Worm (Caenorhabditis elegans) whole organism, L4 larva: ENCODE results near the gene C54D10.3.
A peak's percentile ranks its signal among the peaks of the same experiment; 100 is the strongest.

ENCODE experiments used
- F26F4.8 ChIP-seq: fragments of 200-800 bp; sonication (Bioruptor generic); conservative IDR thresholded peaks from 2 replicates; pipeline ENCODE4 v1.3.6; 2022; ENCODE audit warnings: missing genetic modification characterization, missing compliant biosample characterization
- F37D6.2 ChIP-seq: sonication (generic microtip); optimal IDR thresholded peaks from 2 replicates; lab custom pipeline; 2016; ENCODE audit warnings: mild to moderate bottlenecking, missing genetic modification characterization, missing compliant biosample characterization
- F44E2.7 ChIP-seq: fragments of 200-800 bp; sonication (Bioruptor generic); IDR thresholded peaks from 2 replicates; pipeline ENCODE4 v2.1.2; 2022; ENCODE audit warnings: missing genetic modification characterization, missing compliant biosample characterization
- F49E8.2 ChIP-seq: sonication (generic microtip); optimal IDR thresholded peaks from 2 replicates; lab custom pipeline; 2016; ENCODE audit warnings: missing compliant biosample characterization, mild to moderate bottlenecking, missing genetic modification characterization, borderline replicate concordance
- T20F7.1 ChIP-seq: fragments of 200-800 bp; sonication (Bioruptor generic); optimal IDR thresholded peaks from 2 replicates; lab custom pipeline; 2018; ENCODE audit warnings: mild to moderate bottlenecking, missing genetic modification characterization, missing compliant biosample characterization
- Y105C5A.15 ChIP-seq: fragments of 200-800 bp; sonication (Bioruptor generic); IDR thresholded peaks from 2 replicates; pipeline ENCODE4 v1.3.6; 2022; ENCODE audit warnings: missing genetic modification characterization, missing compliant biosample characterization
- ZK337.2 ChIP-seq: fragments of 200-800 bp; sonication (Bioruptor generic); IDR thresholded peaks from 2 replicates; pipeline ENCODE4 v1.3.6; 2022; ENCODE audit warnings: missing genetic modification reagents, missing genetic modification characterization, missing compliant biosample characterization
- ceh-20 ChIP-seq: fragments of 200-800 bp; sonication (Bioruptor generic); IDR thresholded peaks from 2 replicates; pipeline ENCODE4 v1.3.6; 2022; ENCODE audit warnings: missing genetic modification reagents, missing genetic modification characterization, missing compliant biosample characterization
- ceh-28 ChIP-seq: fragments of 150-350 bp; optimal IDR thresholded peaks from 2 replicates; lab custom pipeline; 2014; ENCODE audit warnings: missing biosample characterization, missing genetic modification reagents, missing genetic modification characterization
- ceh-44 ChIP-seq: fragments of 200-800 bp; sonication (Bioruptor generic); IDR thresholded peaks from 2 replicates; pipeline ENCODE4 v1.3.6; 2022; ENCODE audit warnings: missing genetic modification reagents, missing genetic modification characterization, missing compliant biosample characterization
- ceh-62 ChIP-seq: sonication (generic microtip); optimal IDR thresholded peaks from 2 replicates; lab custom pipeline; 2017; ENCODE audit warnings: missing biosample characterization, missing genetic modification characterization
- ces-1 ChIP-seq: fragments of 150-350 bp; sonication (generic microtip); optimal IDR thresholded peaks from 4 replicates; lab custom pipeline; 2014; ENCODE audit warnings: missing biosample characterization, missing genetic modification reagents, missing genetic modification characterization
- daf-12 ChIP-seq: fragments of 150-350 bp; optimal IDR thresholded peaks from 2 replicates; lab custom pipeline; 2014; ENCODE audit warnings: missing biosample characterization, missing genetic modification reagents, missing genetic modification characterization
- daf-8 ChIP-seq: fragments of 200-800 bp; sonication (Bioruptor generic); IDR thresholded peaks from 2 replicates; pipeline ENCODE4 v1.3.6; 2022; ENCODE audit warnings: missing genetic modification characterization, missing compliant biosample characterization
- dmd-6 ChIP-seq: fragments of 200-800 bp; sonication (Bioruptor generic); IDR thresholded peaks from 2 replicates; pipeline ENCODE4 v1.3.6; 2022; ENCODE audit warnings: missing genetic modification reagents, missing genetic modification characterization, missing compliant biosample characterization
- dpl-1 ChIP-seq: fragments of 150-350 bp; optimal IDR thresholded peaks from 2 replicates; lab custom pipeline; 2014; ENCODE audit warnings: missing biosample characterization, missing genetic modification reagents, missing genetic modification characterization
- fos-1 ChIP-seq: fragments of 150-350 bp; optimal IDR thresholded peaks from 2 replicates; lab custom pipeline; 2014; ENCODE audit warnings: missing biosample characterization, missing genetic modification characterization
- gei-8 ChIP-seq: fragments of 200-800 bp; sonication (Bioruptor generic); optimal IDR thresholded peaks from 2 replicates; lab custom pipeline; 2018; ENCODE audit warnings: mild to moderate bottlenecking, missing genetic modification characterization, missing compliant biosample characterization
- hlh-11 ChIP-seq: fragments of 200-800 bp; sonication (Bioruptor generic); optimal IDR thresholded peaks from 2 replicates; lab custom pipeline; 2018; ENCODE audit warnings: mild to moderate bottlenecking, missing genetic modification characterization, missing compliant biosample characterization
- hmg-1.1 ChIP-seq: fragments of 200-800 bp; sonication (Bioruptor generic); IDR thresholded peaks from 2 replicates; pipeline ENCODE4 v1.3.6; 2022; ENCODE audit warnings: missing genetic modification reagents, missing genetic modification characterization, missing compliant biosample characterization
- lin-1 ChIP-seq: fragments of 200-800 bp; sonication (Bioruptor generic); IDR thresholded peaks from 2 replicates; pipeline ENCODE4 v1.3.6; 2022; ENCODE audit warnings: missing genetic modification reagents, missing genetic modification characterization, missing compliant biosample characterization
- lin-15B ChIP-seq: fragments of 150-350 bp; sonication (generic microtip); optimal IDR thresholded peaks from 3 replicates; lab custom pipeline; 2014; ENCODE audit warnings: missing biosample characterization, missing genetic modification characterization
- lin-29 ChIP-seq: fragments of 200-800 bp; sonication (Bioruptor generic); IDR thresholded peaks from 2 replicates; pipeline ENCODE4 v1.3.6; 2022; ENCODE audit warnings: missing genetic modification reagents, missing genetic modification characterization, missing compliant biosample characterization
- lin-38 ChIP-seq: fragments of 200-800 bp; sonication (Bioruptor generic); IDR thresholded peaks from 2 replicates; pipeline ENCODE4 v1.3.6; 2022; ENCODE audit warnings: missing genetic modification reagents, missing genetic modification characterization, missing compliant biosample characterization
- lir-3 ChIP-seq: sonication (generic microtip); optimal IDR thresholded peaks from 2 replicates; lab custom pipeline; 2016; ENCODE audit warnings: mild to moderate bottlenecking, missing genetic modification characterization, missing compliant biosample characterization
- madf-5 ChIP-seq, 2 experiments: fragments of 200-800 bp; sonication (Bioruptor generic); IDR thresholded peaks; 2 replicates each; pipeline ENCODE4 v1.3.6; 2022; ENCODE audit warnings: missing compliant biosample characterization in 2 of 2, missing genetic modification characterization in 2 of 2
- madf-9 ChIP-seq: fragments of 200-800 bp; sonication (Bioruptor generic); conservative IDR thresholded peaks from 2 replicates; pipeline ENCODE4 v1.3.6; 2022; ENCODE audit warnings: missing genetic modification reagents, missing genetic modification characterization, missing compliant biosample characterization
- mes-2 ChIP-seq: sonication (generic microtip); optimal IDR thresholded peaks from 2 replicates; lab custom pipeline; 2016; ENCODE audit warnings: missing genotype, mild to moderate bottlenecking, missing genetic modification characterization, missing compliant biosample characterization; ENCODE audit not compliant: poor library complexity, severe bottlenecking
- mxl-3 ChIP-seq: fragments of 200-800 bp; sonication (Bioruptor generic); optimal IDR thresholded peaks from 2 replicates; lab custom pipeline; 2018; ENCODE audit warnings: mild to moderate bottlenecking, missing genetic modification characterization, missing compliant biosample characterization
- nhr-111 ChIP-seq: fragments of 200-800 bp; sonication (Bioruptor generic); optimal IDR thresholded peaks from 2 replicates; lab custom pipeline; 2018; ENCODE audit warnings: mild to moderate bottlenecking, missing genetic modification characterization, missing compliant biosample characterization
- nhr-48 ChIP-seq: sonication (generic microtip); optimal IDR thresholded peaks from 2 replicates; lab custom pipeline; 2016; ENCODE audit warnings: mild to moderate bottlenecking, missing genetic modification characterization, missing compliant biosample characterization
- nhr-76 ChIP-seq: fragments of 150-350 bp; optimal IDR thresholded peaks from 2 replicates; lab custom pipeline; 2014; ENCODE audit warnings: missing biosample characterization, missing genetic modification characterization
- set-16 ChIP-seq: fragments of 200-800 bp; sonication (Bioruptor generic); IDR thresholded peaks from 2 replicates; pipeline ENCODE4 v1.3.6; 2022; ENCODE audit warnings: missing genetic modification reagents, missing genetic modification characterization, missing compliant biosample characterization
- tag-97 ChIP-seq: fragments of 200-800 bp; sonication (Bioruptor generic); IDR thresholded peaks from 2 replicates; pipeline ENCODE4 v1.3.6; 2022; ENCODE audit warnings: missing genetic modification characterization, missing compliant biosample characterization
- tra-1 ChIP-seq: fragments of 200-800 bp; sonication (Bioruptor generic); IDR thresholded peaks from 2 replicates; pipeline ENCODE4 v1.3.6; 2022; ENCODE audit warnings: missing genetic modification reagents, missing genetic modification characterization, missing compliant biosample characterization
- unc-39 ChIP-seq: sonication (generic microtip); optimal IDR thresholded peaks from 2 replicates; lab custom pipeline; 2017; ENCODE audit warnings: missing biosample characterization, missing genetic modification characterization
- unc-62 ChIP-seq, 3 experiments: fragments of 150-350 bp in 1 of 3; sonication (generic microtip); optimal IDR thresholded peaks in 2 of 3; peaks in 1 of 3; 1 replicate in 1 of 3; 2 replicates in 2 of 3; lab custom pipeline; 2014 to 2017; ENCODE audit warnings: missing biosample characterization in 3 of 3, missing genetic modification characterization in 3 of 3, missing genetic modification reagents in 3 of 3, missing genotype in 1 of 3
- zag-1 ChIP-seq: fragments of 150-350 bp; optimal IDR thresholded peaks from 2 replicates; lab custom pipeline; 2014; ENCODE audit warnings: missing biosample characterization, missing genetic modification characterization
- ztf-7 ChIP-seq: fragments of 150-350 bp; optimal IDR thresholded peaks from 2 replicates; lab custom pipeline; 2014; ENCODE audit warnings: missing biosample characterization, missing genetic modification characterization

The C54D10.3 gene

ce11 chrV:12402355-12402754, 16.0 kb upstream of the C54D10.3 start, which contains the start of gene K01D12.8:
K01D12.8 (plus strand) TSS chrV:12402655.
- TF ChIP-seq nhr-76 (no peak), hmg-1.1 (no peak), unc-62 (GFP tag; optimal IDR thresholded peaks at IDR 0.05 in 1 of 2; lab: Kevin White, UChicago) (peak in 1 of 2 experiments; percentile 32), unc-62 (tag; optimal IDR thresholded peaks at IDR 0.05; lab: Kevin White, UChicago) (no peak)
- TF ChIP-seq, all 104 proteins: peak for 1

- TF ChIP-seq nhr-48 (tag; lab: Kevin White, UChicago) = peak; percentile 2
- TF ChIP-seq nhr-111 (GFP tag; lab: Kevin White, UChicago) = no peak
These were observed 13.8 kb upstream of the C54D10.3 start, which contains the start of gene K01D12.9 for ce11 chrV:12404544-12404943. K01D12.9 (minus strand) TSS chrV:12404644.

DNA sequence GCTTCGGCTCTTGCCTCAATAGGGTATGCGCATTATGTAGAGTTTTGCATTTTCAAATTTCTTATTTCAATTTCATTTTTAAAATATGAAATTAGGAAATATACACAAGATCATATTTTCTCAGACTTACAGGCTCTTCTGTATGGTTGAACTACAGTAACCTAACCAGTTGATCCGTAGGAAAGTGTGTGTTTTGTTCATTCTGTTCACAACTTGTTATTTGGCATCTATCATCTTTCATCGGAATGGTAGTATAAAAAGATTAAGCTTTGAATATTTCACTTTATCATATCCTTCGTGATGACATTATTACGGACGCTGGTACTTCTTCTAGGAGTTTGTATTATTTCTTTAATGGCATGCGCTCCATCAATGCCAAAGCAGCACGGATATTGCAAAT, 12.5 kb upstream of the C54D10.3 start, which contains the start of gene K01D12.10:
K01D12.10 (plus strand) TSS at position 301 of the 400 bp plus-strand sequence.
- TF ChIP-seq lin-29 (GFP tag; lab: Robert Waterston, UW) (no peak), F37D6.2 (tag; lab: Kevin White, UChicago) (no peak), fos-1 (no peak), lin-15B (tag; lab: Kevin White, UChicago) (no peak), tra-1 (GFP tag; lab: Robert Waterston, UW) (no peak), ZK337.2 (GFP tag; lab: Robert Waterston, UW) (no peak), ceh-44 (GFP tag; lab: Robert Waterston, UW) (no peak), unc-39 (tag; lab: Kevin White, UChicago) (no peak), ceh-28 (tag; lab: Kevin White, UChicago) (no peak), F26F4.8 (GFP tag; lab: Robert Waterston, UW) (no peak), hlh-11 (tag; lab: Kevin White, UChicago) (no peak), ces-1 (GFP tag; lab: Kevin White, UChicago) (no peak)

- TF ChIP-seq T20F7.1 (GFP tag; lab: Kevin White, UChicago) (no peak), gei-8 (no peak), dpl-1 (GFP tag; lab: Kevin White, UChicago) (no peak), ceh-20 (GFP tag; lab: Robert Waterston, UW) (no peak), nhr-76 (no peak), daf-8 (no peak), set-16 (GFP tag; lab: Robert Waterston, UW) (peak; percentile 78; the same call in 1 of the 2 replicates), tag-97 (GFP tag; lab: Robert Waterston, UW) (no peak), madf-9 (no peak), ceh-62 (tag; lab: Kevin White, UChicago) (no peak), mes-2 (tag; lab: Kevin White, UChicago) (no peak), madf-5 (GFP tag; IDR thresholded peaks at IDR 0.05; lab: Robert Waterston, UW) (no peak), zag-1 (no peak), daf-12 (tag; lab: Kevin White, UChicago) (no peak), ztf-7 (tag; lab: Kevin White, UChicago) (no peak), lin-1 (GFP tag; lab: Robert Waterston, UW) (no peak), ZK337.2 (GFP tag; lab: Robert Waterston, UW) (no peak), unc-62 (GFP tag; optimal IDR thresholded peaks at IDR 0.05 in 1 of 2; lab: Kevin White, UChicago) (peak in 1 of 2 experiments; percentile 82), unc-62 (tag; optimal IDR thresholded peaks at IDR 0.05; lab: Kevin White, UChicago) (no peak), Y105C5A.15 (GFP tag; lab: Robert Waterston, UW) (0 out of 2 replicates have a peak, but pooled peaks have one; percentile 36)
These were observed 11.9 kb upstream of the C54D10.3 start for ce11 chrV:12406514-12406913.

ce11 chrV:12408525-12408924, 9.9 kb upstream of the C54D10.3 start, which contains the start of gene cdr-4:
cdr-4 (minus strand) TSS chrV:12408625.
- TF ChIP-seq ceh-44 (GFP tag; lab: Robert Waterston, UW) = no peak
- TF ChIP-seq F44E2.7 (GFP tag; lab: Robert Waterston, UW) = no peak
- no peak for TF ChIP-seq F26F4.8 (GFP tag; lab: Robert Waterston, UW)
- no peak for TF ChIP-seq F49E8.2
- TF ChIP-seq lin-38 (GFP tag; lab: Robert Waterston, UW) = no peak
- TF ChIP-seq unc-39 (tag; lab: Kevin White, UChicago) = no peak
- TF ChIP-seq mxl-3 (GFP tag; lab: Kevin White, UChicago) = no peak
- TF ChIP-seq dmd-6 (GFP tag; lab: Robert Waterston, UW) = no peak
- TF ChIP-seq gei-8 = no peak
- no peak for TF ChIP-seq lir-3 (tag; lab: Kevin White, UChicago)
